Fruit fly (Drosophila melanogaster): ENCODE measurements around the gene Tim13.

DNA sequence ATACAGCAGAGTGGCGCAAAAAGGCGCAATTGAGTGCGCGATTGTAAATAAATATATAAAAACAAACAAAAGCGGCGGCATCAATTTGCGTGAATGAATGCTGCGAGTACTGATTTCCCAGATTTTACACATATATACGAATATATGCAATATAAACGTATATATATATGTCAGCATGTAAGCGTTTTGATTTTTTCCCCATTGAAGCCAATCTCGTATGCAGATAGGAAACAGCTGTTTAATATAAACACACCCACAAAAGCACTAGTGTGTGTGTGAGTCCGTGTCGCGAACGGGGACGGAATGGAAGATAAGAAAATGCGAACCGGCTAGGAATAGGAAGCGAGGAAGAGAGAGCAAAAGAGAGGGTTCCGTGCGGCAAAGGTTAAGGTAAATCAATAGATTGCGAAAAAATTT lies 14.6 kb upstream of the Tim13 start:
- TF ChIP-seq Sin3A (optimal IDR thresholded peaks at IDR 0.05) (no peak), h (optimal IDR thresholded peaks at IDR 0.05) (no peak), ttk (optimal IDR thresholded peaks at IDR 0.05) (no peak), psq (optimal IDR thresholded peaks at IDR 0.05) (peak; percentile 5), insv (optimal IDR thresholded peaks at IDR 0.05) (no peak)

Data from Kc167 (cell line).